Fruit fly (Drosophila melanogaster) S2 (cell line): ENCODE measurements around the gene JhI-21.

Experiments used
- CG8478 ChIP-seq: fragments of >200 bp; optimal IDR thresholded peaks from 2 replicates; lab custom pipeline; 2018
- CTCF ChIP-seq, 2 experiments: fragments of >200 bp; optimal IDR thresholded peaks; 2 replicates each; lab custom pipeline; 2018

JhI-21 gene

DNA sequence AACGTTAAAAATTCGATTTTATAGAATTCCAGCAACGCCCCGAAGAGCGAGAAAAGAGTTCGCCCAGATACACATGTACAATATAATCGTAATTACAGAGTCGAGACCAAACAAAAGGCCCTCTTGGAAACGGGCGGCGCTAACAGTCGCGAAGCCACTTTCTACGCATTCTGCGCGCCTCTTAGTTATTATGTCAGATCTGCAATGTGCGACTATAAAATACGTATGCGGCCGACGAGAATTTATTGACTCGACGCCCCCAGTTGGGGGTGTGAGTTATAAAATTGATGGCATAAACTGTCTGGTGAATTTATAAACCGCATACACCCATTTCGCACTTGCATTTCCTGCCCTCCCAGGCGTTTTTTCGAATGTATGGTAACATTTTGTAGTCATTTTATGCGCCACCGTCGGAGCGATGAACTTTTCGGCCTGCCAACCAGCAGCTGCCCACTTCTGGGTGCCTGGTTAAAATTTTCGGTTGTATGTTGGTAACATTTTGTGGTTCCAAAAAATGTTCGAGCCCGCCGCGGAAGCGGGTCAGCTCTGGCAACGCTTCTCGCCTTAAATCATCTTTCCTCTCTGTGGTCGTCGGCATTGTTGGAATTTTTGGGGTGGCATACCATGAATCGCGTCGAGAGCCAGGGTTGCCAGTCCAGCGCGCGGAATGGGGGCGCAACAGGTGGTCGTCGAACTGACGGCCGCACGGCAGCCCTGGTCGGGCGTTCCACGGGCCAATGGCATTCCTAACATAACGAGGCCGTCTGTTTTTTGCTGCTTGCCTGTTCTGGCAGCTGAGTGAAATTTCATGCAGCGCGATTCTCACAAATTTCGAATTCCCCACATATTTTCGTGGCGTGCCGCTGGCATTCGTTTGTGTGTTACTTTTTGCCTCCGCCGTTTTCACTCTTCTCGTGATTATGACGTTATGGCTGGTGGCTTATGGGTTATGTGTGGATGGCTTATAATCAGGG, 43.9 kb downstream of the JhI-21 start:
- no peak for TF ChIP-seq CG8478 (lab: Kevin White, UChicago)
- peak in 1 of 2 experiments; percentile 46 for TF ChIP-seq CTCF (optimal IDR thresholded peaks at IDR 0.05; lab: Kevin White, UChicago)

DNA sequence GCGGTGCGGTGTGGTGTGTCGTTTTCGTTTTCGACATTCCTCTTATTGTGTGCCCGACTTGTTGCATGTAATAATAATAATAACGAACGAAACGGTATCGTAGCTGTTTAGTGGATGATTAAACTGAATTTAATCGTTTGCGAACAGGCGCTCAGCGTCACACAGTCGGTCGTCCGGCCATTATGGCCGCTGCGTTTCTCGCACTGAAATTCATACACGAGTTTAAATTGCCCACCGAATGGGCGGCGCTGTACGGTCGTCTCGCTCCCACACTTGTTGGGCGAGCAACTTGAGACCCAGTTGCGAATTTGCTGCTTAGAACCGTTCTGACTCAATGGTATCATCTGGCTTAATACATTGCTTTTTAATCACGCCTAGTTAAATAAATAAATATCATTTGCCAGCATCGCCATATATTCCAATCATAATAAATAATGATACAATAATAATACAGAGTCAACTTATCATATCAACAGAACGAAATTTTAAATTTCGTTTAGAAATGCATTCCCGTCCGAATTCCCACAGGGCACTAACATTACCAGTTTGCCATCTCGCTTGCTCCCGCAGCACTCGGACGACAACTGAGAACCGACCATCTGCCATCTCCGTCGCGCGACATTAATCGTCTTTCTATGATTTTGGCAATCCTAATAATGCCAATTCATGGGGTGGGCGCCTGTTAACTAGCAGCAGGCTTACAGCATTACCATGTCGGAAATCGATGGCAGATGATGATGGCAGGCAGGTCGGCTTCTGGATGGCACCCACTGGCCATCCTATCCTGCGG, 44.8 kb downstream of the JhI-21 start:
- TF ChIP-seq CG8478 (lab: Kevin White, UChicago) (peak; percentile 73), CTCF (optimal IDR thresholded peaks at IDR 0.05; lab: Kevin White, UChicago) (peak in 1 of 2 experiments; percentile 28)

DNA sequence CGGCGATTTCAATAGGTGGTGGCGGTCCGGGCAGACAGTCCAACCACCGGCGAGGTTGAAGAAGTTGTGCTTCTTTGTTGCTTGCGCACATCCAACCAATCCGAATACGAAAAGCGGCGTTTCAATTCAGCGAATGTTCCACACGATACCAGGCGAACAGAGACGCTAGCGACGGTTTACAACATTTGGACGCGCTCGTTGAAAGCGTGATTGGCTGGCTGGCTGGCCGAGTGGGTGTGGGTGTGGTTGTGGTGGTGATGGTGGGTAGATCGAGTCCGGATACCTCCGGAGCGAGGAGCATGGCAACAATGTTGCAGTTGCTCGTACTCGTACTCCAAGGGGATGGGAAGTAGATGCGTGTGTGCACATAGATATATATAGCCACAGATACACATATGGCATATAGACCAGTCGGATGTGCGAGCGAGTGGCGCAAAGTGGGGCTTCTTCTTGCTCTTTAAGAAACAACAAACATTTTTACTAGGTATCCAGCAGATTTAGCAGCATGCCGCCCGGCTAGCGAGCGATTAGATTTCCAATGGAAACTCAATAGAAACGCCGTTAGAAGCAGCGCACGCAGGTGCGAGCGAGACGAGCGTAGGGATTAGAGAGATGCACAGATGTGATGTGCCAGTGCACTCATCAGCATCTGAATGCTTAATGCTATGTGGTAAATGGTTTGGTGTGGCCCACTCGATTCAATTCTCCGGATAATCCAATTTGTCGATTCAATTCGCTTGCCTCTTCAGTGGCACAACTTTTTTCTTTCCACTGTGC, 45.6 kb downstream of the JhI-21 start:
- TF ChIP-seq CTCF (optimal IDR thresholded peaks at IDR 0.05; lab: Kevin White, UChicago) (peak; percentile 12 to 31), CG8478 (lab: Kevin White, UChicago) (no peak)

DNA sequence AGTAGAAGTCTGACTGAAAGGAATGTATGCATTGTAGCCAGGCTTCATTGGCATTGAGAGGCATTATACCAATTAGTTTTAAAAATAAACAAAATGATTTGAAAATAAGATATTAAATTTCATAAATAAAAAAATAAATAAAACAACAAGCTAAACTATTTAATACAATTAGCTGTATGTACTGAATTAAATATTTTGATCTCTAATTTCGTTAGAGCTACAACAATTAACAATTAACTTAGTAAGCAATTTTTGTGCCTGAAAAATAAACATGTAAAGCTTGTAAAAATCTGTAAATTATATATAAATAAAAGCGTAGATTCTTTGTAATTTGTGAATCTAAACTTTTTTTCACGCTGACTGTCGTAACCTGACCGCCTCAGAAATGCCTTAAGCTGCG, 48.0 kb downstream of the JhI-21 start, which contains the start of gene Rh5:
Gene Rh5 (plus strand): TSS at position 301 of the 400 bp plus-strand sequence.
- TF ChIP-seq CTCF (optimal IDR thresholded peaks at IDR 0.05; lab: Kevin White, UChicago) (no peak), CG8478 (lab: Kevin White, UChicago) (no peak)

DNA sequence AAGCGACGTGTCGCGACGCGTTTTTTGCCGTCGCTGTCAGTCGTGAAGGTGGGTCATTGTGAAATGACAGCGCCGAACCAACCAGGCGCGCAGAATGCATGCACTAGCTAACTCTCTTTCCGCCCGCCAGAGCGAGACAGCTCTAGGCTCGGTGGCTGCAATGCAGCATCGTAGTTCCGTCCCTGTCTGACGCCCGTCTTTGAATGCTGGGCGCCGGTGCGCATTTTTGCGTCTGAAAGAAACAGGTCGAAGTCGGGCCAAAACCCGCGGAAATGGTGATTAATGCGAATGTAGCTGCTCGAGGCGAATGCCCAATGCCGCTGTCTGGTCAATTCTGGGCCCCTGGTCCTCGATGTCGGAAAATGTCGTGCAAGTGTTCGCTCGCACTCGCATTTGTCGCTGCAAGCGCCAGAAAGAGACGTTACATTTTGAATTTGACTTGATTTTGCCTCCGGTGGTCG, 48.5 kb downstream of the JhI-21 start:
- TF ChIP-seq CG8478 (lab: Kevin White, UChicago): no peak
- peak; percentile 41 to 45 for TF ChIP-seq CTCF (optimal IDR thresholded peaks at IDR 0.05; lab: Kevin White, UChicago)

DNA sequence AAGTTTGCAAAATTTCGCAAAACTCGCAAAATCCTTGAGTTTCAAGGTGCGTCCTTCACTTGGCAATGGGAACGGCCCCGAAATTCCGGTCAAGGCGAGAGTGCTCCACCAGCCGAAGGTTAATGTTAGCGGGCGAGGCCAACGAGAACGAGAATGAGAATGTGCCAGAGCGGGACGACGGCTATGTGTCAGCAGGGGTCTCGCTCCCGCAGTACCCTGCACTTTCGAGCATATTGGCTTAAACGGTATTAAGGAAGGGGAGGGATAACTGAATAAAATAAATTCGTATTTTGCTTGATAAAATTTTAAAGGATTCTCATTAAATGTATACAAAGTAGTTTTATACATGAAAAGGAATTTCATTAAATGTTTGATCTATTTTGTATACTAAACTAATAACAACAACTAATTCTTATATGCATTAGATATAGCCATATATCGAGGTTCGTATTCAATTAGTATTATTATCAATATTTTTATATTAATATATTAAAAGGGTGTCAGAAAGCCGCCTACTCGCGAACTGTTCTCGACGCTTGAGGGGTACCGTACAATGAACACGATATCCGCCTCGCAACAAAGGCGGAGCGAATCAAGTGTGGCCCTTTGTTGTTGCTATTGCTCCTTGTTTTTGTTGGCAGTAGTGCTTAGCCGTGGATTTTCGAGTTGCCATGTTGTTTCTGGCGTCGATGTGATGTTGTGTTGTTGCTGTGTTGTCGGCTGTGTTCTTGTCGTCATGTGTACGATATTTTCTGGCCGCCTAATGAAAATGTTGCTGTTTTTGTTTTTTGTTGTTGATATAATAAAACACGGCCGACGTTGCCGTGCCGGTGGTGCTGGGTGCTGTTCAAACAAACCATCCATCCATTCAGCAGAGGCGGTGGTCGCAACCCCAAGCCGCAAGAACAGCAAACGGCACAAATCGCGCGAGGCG, 49.2 kb downstream of the JhI-21 start:
- no peak for TF ChIP-seq CG8478 (lab: Kevin White, UChicago)
- TF ChIP-seq CTCF (optimal IDR thresholded peaks at IDR 0.05; lab: Kevin White, UChicago): peak in 1 of 2 experiments; percentile 12

DNA sequence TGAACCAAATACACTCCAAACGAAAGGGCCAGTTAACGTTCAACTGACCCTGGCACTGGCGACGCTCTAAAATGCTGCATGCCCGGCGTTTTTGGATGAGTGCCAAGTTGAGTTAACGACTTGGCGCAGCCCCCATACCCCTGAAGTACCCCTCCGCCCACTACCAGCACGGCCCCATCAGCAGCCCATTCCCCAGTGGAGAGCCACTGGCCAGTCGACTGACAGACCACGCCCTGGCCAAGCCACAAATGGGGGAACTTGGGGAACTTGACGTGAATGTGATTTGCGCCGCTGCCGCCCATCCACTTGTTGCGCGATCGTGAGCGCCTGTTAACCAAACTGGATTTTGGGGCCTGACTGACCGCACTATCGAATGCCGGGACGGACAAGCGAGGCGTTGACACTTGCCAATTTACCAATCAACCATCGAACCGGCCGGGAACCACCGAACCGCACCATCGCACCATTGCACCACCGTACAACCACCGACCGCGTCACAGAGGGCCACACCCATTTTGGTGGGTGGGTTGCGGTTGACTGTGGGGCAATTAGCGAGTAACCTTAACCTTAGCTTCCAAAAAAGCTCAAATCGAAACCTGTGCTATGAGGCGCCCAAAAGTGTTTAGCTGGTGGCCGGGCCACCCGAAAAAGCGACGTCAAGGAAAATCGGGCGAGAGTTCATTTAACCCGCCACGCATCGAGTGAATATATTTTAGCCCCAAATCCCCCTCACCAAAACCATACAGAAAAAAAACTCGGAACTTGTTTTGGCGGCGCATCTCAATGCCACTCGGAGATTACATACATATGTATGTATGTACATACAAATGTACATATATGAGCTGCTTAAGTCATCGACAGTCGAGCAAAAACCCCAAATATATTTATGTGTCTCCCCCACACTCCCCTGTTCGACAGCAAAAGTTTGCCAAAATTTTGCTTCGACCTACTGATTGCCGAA, 50.1 kb downstream of the JhI-21 start:
- TF ChIP-seq CTCF (optimal IDR thresholded peaks at IDR 0.05; lab: Kevin White, UChicago) (no peak), CG8478 (lab: Kevin White, UChicago) (no peak)

DNA sequence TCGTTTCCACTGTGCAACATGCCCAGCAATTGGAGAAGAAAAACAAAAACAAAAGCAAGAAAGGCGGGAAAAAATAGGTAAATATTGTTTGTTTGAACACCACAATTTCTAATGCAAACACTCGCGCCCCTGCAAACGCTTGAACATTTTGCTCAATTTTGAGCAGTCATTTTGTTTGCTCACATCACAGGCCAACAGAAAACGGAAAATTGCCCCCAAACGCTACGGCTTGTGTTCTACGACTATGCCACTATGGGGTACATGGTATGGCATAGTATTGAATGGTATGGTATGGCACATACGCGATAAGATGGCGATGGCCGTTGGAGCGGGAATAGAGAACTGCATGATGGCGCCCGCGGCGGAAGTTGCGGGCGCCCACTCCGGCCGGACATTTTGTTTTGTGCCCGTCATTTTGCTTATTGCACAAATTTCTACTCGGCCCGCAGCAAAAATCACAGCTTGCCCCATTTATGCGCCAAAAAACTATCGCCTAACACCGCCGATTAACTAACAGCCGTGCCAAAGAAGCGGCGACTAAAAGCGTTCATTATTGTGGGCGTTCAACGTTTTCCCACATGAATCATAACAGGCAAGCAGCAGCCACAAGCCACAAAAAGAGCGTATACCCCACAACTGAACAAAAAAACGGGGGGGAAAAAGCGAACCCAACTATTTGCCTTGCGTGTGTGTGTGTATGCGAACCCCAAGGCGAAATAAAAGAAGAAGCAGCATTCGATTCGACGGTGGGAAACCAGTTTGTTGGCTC, 51.4 kb downstream of the JhI-21 start:
- no peak for TF ChIP-seq CTCF (optimal IDR thresholded peaks at IDR 0.05; lab: Kevin White, UChicago)

DNA sequence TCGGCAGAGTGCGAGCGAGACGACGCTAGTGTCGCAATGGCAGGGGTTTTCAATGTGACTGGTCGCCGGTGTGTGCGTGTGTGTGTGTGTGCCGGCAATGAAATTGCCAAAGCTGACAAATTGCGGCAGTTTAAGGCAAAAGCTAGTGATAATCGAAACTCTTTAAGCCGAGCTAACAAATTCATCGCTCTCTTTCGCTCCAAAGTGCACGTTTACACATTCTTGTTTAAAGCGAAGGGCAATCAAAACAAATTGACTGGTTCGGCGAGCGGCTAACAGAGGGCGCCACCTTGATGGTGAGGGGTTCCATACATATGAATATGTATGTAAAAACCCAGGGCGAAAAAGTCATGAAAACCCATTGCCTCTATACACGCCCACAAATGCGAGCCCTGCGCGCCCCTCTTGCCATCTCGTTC, 52.0 kb downstream of the JhI-21 start:
- TF ChIP-seq CG8478 (lab: Kevin White, UChicago) (no peak), CTCF (optimal IDR thresholded peaks at IDR 0.05; lab: Kevin White, UChicago) (peak; percentile 88 to 97)

DNA sequence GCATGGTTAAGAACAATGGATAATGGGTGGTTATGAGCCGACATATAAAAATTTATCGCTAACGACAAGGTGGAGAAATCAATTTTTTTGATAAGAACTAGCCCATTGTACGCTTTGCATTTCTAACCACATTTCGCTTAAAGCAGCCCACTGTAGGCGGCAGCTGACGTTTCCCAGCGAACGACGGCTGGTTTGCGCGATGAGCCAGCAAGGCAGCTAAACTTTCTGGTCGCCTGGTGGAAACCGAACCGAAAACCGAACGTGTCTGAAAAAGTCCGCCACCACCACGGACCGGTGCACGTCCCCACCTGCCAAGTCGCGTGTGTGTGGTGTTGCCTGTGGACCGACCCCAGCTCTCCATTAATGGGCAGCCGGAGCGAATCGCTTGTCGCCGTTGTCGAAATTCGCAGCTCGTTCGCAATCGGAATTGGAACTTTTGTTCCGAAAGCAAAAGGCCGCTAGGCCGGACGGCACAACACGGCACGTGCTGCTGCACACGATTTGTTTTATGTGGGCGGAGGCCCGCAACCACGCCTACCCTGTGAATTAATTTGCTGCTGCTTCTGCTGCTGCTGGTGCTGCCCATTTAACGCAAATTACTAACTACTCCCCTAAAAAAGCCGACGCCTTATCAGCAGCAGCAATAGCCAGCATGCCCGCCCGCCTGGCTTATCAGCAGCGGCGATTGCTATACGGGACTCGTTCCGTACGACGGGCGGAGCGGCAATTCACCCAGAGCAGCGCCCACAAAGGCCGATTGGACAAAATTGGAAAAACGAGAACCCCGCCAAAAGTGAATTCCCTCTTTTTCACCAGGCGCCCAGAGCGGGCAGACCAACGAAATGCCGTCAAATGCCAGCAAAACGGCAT, 52.7 kb downstream of the JhI-21 start:
- no peak for TF ChIP-seq CG8478 (lab: Kevin White, UChicago)
- TF ChIP-seq CTCF (optimal IDR thresholded peaks at IDR 0.05; lab: Kevin White, UChicago): no peak
